Worm (Caenorhabditis elegans): ENCODE data around the gene Y39A3B.1.

DNA sequence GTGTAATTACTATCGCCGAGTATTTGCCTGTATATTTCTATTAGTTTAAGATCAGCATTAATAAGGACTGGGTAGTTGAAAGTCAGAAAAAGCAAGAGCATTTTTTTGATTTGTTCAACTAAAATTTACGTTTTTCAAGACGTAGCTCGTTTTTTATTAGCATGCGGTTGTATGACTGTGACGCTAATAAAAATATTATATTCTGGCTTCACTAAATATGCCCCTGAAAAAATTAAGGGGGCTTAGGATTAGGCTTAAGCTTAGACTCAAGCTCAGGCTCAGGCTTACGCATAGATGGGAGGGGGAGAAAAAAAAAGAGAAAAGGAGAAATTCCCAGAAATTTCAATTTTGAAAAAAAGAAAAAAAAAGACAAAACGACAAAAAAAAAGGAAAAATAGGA is 51.7 kb downstream of the Y39A3B.1 start, which contains the start of gene Y39A3A.2:
- TF ChIP-seq pqm-1 (tag; optimal IDR thresholded peaks at IDR 0.05): no peak
- no peak for TF ChIP-seq elt-3 (tag; optimal IDR thresholded peaks at IDR 0.05)
- no peak for TF ChIP-seq ceh-82 (tag; optimal IDR thresholded peaks at IDR 0.05)
- no peak for TF ChIP-seq alr-1 (tag; optimal IDR thresholded peaks at IDR 0.05; ENCODE audit: borderline replicate concordance)
- no peak for TF ChIP-seq ztf-11 (tag; optimal IDR thresholded peaks at IDR 0.05)
- TF ChIP-seq ceh-63 (GFP tag; optimal IDR thresholded peaks at IDR 0.05): no peak
